Fruit fly (Drosophila melanogaster): Measurements from ENCODE around the gene CG11403.

Gene CG11403

dm6 chrX:1239832-1240231 lies at the start of gene CG11403 (continued):
- no peak for TF ChIP-seq CG4707 (GFP tag; optimal IDR thresholded peaks at IDR 0.05)
- no peak for TF ChIP-seq ranshi (GFP tag; IDR thresholded peaks at IDR 0.05)
- TF ChIP-seq amos (GFP tag; IDR thresholded peaks at IDR 0.05; ENCODE audit: partially characterized antibody): peak; percentile 73
- TF ChIP-seq HLH54F (GFP tag; optimal IDR thresholded peaks at IDR 0.05): no peak
- peak; percentile 99 for TF ChIP-seq Sin3A (optimal IDR thresholded peaks at IDR 0.05)
- no peak for TF ChIP-seq Antp (GFP tag; optimal IDR thresholded peaks at IDR 0.05)
- no peak for TF ChIP-seq ase (GFP tag; IDR thresholded peaks at IDR 0.05)
- no peak for TF ChIP-seq oc (tag; optimal IDR thresholded peaks at IDR 0.05)
- no peak for TF ChIP-seq CG5245 (GFP tag; optimal IDR thresholded peaks at IDR 0.05)
- no peak for TF ChIP-seq dati (GFP tag; IDR thresholded peaks at IDR 0.05)
- TF ChIP-seq CG12236 (GFP tag; optimal IDR thresholded peaks at IDR 0.05): no peak
- TF ChIP-seq crc (GFP tag; optimal IDR thresholded peaks at IDR 0.05): no peak
- no peak for TF ChIP-seq caup (GFP tag; optimal IDR thresholded peaks at IDR 0.05; ENCODE audit: severe bottlenecking)
- no peak for TF ChIP-seq Side (GFP tag; optimal IDR thresholded peaks at IDR 0.05)
- TF ChIP-seq D (optimal IDR thresholded peaks at IDR 0.05): no peak
- no peak for TF ChIP-seq D (GFP tag; optimal IDR thresholded peaks at IDR 0.05)
- no peak for TF ChIP-seq luna (GFP tag; optimal IDR thresholded peaks at IDR 0.05)
- TF ChIP-seq CG34422 (GFP tag; IDR thresholded peaks at IDR 0.05): no peak
- TF ChIP-seq scrt (GFP tag; optimal IDR thresholded peaks at IDR 0.05): peak; percentile 85
- TF ChIP-seq CG10431 (GFP tag; optimal IDR thresholded peaks at IDR 0.05): no peak
- no peak for TF ChIP-seq nom (GFP tag; optimal IDR thresholded peaks at IDR 0.05)
- TF ChIP-seq CG18599 (GFP tag; optimal IDR thresholded peaks at IDR 0.05): no peak
- no peak for TF ChIP-seq CG2678 (tag; optimal IDR thresholded peaks at IDR 0.05)
- TF ChIP-seq CG11696 (GFP tag; IDR thresholded peaks at IDR 0.05): no peak
- no peak for TF ChIP-seq BtbVII (GFP tag; optimal IDR thresholded peaks at IDR 0.05)
- no peak for TF ChIP-seq Atf3 (GFP tag; optimal IDR thresholded peaks at IDR 0.05)
- TF ChIP-seq zfh1 (GFP tag; IDR thresholded peaks at IDR 0.05): no peak
- TF ChIP-seq CG1024 (GFP tag; IDR thresholded peaks at IDR 0.05): no peak
- peak; percentile 88 for TF ChIP-seq CG16813 (GFP tag; IDR thresholded peaks at IDR 0.05; ENCODE audit: partially characterized antibody)
- TF ChIP-seq Dbx (GFP tag; IDR thresholded peaks at IDR 0.05): no peak
- no peak for TF ChIP-seq CG13775 (GFP tag; optimal IDR thresholded peaks at IDR 0.05)
- no peak for TF ChIP-seq CG31441 (GFP tag; IDR thresholded peaks at IDR 0.05)
- no peak for TF ChIP-seq CG6813 (GFP tag; optimal IDR thresholded peaks at IDR 0.05)
- TF ChIP-seq NC2β (GFP tag; optimal IDR thresholded peaks at IDR 0.05): peak; percentile 5
- no peak for TF ChIP-seq CG9609 (GFP tag; optimal IDR thresholded peaks at IDR 0.05)
- TF ChIP-seq CG8290 (GFP tag; optimal IDR thresholded peaks at IDR 0.05): peak; percentile 12
- no peak for TF ChIP-seq CG8290 (tag; optimal IDR thresholded peaks at IDR 0.05)
- TF ChIP-seq stc (GFP tag; IDR thresholded peaks at IDR 0.05): no peak
- TF ChIP-seq stwl (tag; optimal IDR thresholded peaks at IDR 0.05): peak; percentile 45
- no peak for TF ChIP-seq B-H2 (GFP tag; optimal IDR thresholded peaks at IDR 0.05)
- no peak for TF ChIP-seq CG6272 (GFP tag; IDR thresholded peaks at IDR 0.05)
- no peak for TF ChIP-seq CG7271 (tag; optimal IDR thresholded peaks at IDR 0.05)
- TF ChIP-seq tna (GFP tag; IDR thresholded peaks at IDR 0.05; ENCODE audit: partially characterized antibody): no peak
- peak; percentile 51; the same call in 1 of the 2 replicates for TF ChIP-seq ato (GFP tag; IDR thresholded peaks at IDR 0.05; ENCODE audit: partially characterized antibody)
- no peak for TF ChIP-seq CG12071 (GFP tag; optimal IDR thresholded peaks at IDR 0.05)
- TF ChIP-seq Optix (GFP tag; IDR thresholded peaks at IDR 0.05): no peak
- TF ChIP-seq sr (GFP tag; IDR thresholded peaks at IDR 0.05): no peak
- no peak for TF ChIP-seq nau (GFP tag; optimal IDR thresholded peaks at IDR 0.05)
- TF ChIP-seq slp2 (GFP tag; optimal IDR thresholded peaks at IDR 0.05): no peak
- TF ChIP-seq Sry-β (GFP tag; optimal IDR thresholded peaks at IDR 0.05): no peak
- peak; percentile 49; the same call in 2 of the 3 replicates for TF ChIP-seq CG17361 (GFP tag; IDR thresholded peaks at IDR 0.05)
- TF ChIP-seq CG6683 (GFP tag; optimal IDR thresholded peaks at IDR 0.05): no peak
- TF ChIP-seq Nf-YA (GFP tag; IDR thresholded peaks at IDR 0.05): no peak
